Fruit fly (Drosophila melanogaster): ENCODE measurements around the gene Rsf1.

DNA sequence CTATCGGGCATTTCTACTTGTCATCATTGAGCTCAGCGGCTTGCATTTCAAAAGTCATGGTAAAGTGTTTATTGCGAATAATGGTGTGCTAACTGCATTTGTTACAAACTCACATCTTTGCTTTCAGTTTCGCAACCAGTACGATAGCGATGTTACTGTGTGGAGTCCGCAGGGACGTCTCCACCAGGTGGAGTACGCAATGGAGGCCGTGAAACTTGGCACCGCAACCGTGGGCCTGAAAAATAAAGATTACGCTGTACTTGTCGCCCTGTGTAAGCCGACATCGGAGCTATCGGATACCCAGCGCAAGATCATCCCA lies 42.0 kb downstream of the Rsf1 start:
- TF ChIP-seq CG14655 (GFP tag; optimal IDR thresholded peaks at IDR 0.05) (no peak), CG8159 (tag; optimal IDR thresholded peaks at IDR 0.05) (no peak), D1 (tag; optimal IDR thresholded peaks at IDR 0.05) (no peak), Snoo (tag; optimal IDR thresholded peaks at IDR 0.05) (no peak)

All from whole organism, pupa.